Worm (Caenorhabditis elegans) whole organism, L1 larva: Measurements from ENCODE around the gene F10C1.1.

Source experiments
- C16A3.4 ChIP-seq: fragments of 150-350 bp; optimal IDR thresholded peaks from 2 replicates; lab custom pipeline; 2014; ENCODE audit warnings: missing biosample characterization, missing genetic modification characterization
- C34B4.2 ChIP-seq: sonication (generic microtip); optimal IDR thresholded peaks from 2 replicates; lab custom pipeline; 2017; ENCODE audit warnings: mild to moderate bottlenecking, missing genetic modification characterization, missing compliant biosample characterization
- blmp-1 ChIP-seq: fragments of 150-350 bp; optimal IDR thresholded peaks from 2 replicates; lab custom pipeline; 2014; ENCODE audit warnings: missing biosample characterization, missing genetic modification characterization
- ceh-63 ChIP-seq: fragments of 200-800 bp; sonication (Bioruptor generic); optimal IDR thresholded peaks from 2 replicates; lab custom pipeline; 2018; ENCODE audit warnings: mild to moderate bottlenecking, missing genetic modification characterization, missing compliant biosample characterization
- ceh-8 ChIP-seq: fragments of 200-800 bp; sonication (Bioruptor generic); optimal IDR thresholded peaks from 2 replicates; lab custom pipeline; 2018; ENCODE audit warnings: mild to moderate bottlenecking, missing genetic modification characterization, moderate library complexity, missing compliant biosample characterization
- ces-1 ChIP-seq: fragments of 150-350 bp; optimal IDR thresholded peaks from 2 replicates; lab custom pipeline; 2014; ENCODE audit warnings: missing biosample characterization, missing genetic modification reagents, missing genetic modification characterization
- egl-13 ChIP-seq: sonication (generic microtip); optimal IDR thresholded peaks from 2 replicates; lab custom pipeline; 2016; ENCODE audit warnings: missing genotype, missing genetic modification reagents, missing genetic modification characterization, missing compliant biosample characterization
- egl-27 ChIP-seq, 2 experiments: fragments of 150-350 bp in 1 of 2; sonication (generic microtip); optimal IDR thresholded peaks; 3 replicates each; lab custom pipeline; 2017 to 2018; ENCODE audit warnings: missing biosample characterization in 2 of 2, missing genetic modification characterization in 2 of 2, missing genetic modification reagents in 2 of 2
- elt-2 ChIP-seq: sonication (generic microtip); optimal IDR thresholded peaks from 2 replicates; lab custom pipeline; 2016; ENCODE audit warnings: missing genetic modification characterization, mild to moderate bottlenecking, inconsistent platforms, missing compliant biosample characterization, missing genetic modification reagents
- ets-5 ChIP-seq: fragments of 200-800 bp; sonication (Bioruptor generic); IDR thresholded peaks from 2 replicates; pipeline ENCODE4 v1.3.6; 2022; ENCODE audit warnings: missing genetic modification characterization, missing compliant biosample characterization
- fkh-4 ChIP-seq: sonication (generic microtip); optimal IDR thresholded peaks from 2 replicates; lab custom pipeline; 2016; ENCODE audit warnings: missing compliant biosample characterization, missing genetic modification characterization, borderline replicate concordance
- grh-1 ChIP-seq: fragments of 200-800 bp; sonication (Bioruptor generic); IDR thresholded peaks from 2 replicates; pipeline ENCODE4 v1.3.6; 2022; ENCODE audit warnings: missing genetic modification reagents, missing genetic modification characterization, missing compliant biosample characterization
- hpl-2 ChIP-seq: fragments of 150-350 bp; optimal IDR thresholded peaks from 2 replicates; lab custom pipeline; 2014; ENCODE audit warnings: missing biosample characterization, missing genetic modification reagents, missing genetic modification characterization
- irx-1 ChIP-seq: sonication (generic microtip); optimal IDR thresholded peaks from 2 replicates; lab custom pipeline; 2016; ENCODE audit warnings: missing genetic modification characterization, missing compliant biosample characterization
- isw-1 ChIP-seq: fragments of 200-800 bp; sonication (Bioruptor generic); IDR thresholded peaks from 2 replicates; pipeline ENCODE4 v1.3.6; 2022; ENCODE audit warnings: missing genetic modification characterization, missing compliant biosample characterization
- jun-1 ChIP-seq: fragments of 150-350 bp; optimal IDR thresholded peaks from 2 replicates; lab custom pipeline; 2014; ENCODE audit warnings: missing biosample characterization, missing genetic modification reagents, missing genetic modification characterization
- lin-13 ChIP-seq: fragments of 150-350 bp; optimal IDR thresholded peaks from 2 replicates; lab custom pipeline; 2014; ENCODE audit warnings: missing biosample characterization, missing genetic modification reagents, missing genetic modification characterization
- lin-14 ChIP-seq: fragments of 200-800 bp; sonication (Bioruptor generic); optimal IDR thresholded peaks from 2 replicates; lab custom pipeline; 2018; ENCODE audit warnings: mild to moderate bottlenecking, missing genetic modification characterization, moderate library complexity, missing compliant biosample characterization
- lin-35 ChIP-seq, 2 experiments: fragments of 150-350 bp; optimal IDR thresholded peaks; 2 replicates each; lab custom pipeline; 2014; ENCODE audit warnings: missing biosample characterization in 2 of 2, missing genetic modification characterization in 2 of 2, missing genetic modification reagents in 2 of 2
- lir-3 ChIP-seq: sonication (generic microtip); optimal IDR thresholded peaks from 2 replicates; lab custom pipeline; 2016; ENCODE audit warnings: mild to moderate bottlenecking, missing genetic modification characterization, moderate library complexity, missing compliant biosample characterization; ENCODE audit not compliant: poor library complexity
- lsy-2 ChIP-seq, 2 experiments: fragments of 150-350 bp; optimal IDR thresholded peaks; 2 replicates each; lab custom pipeline; 2014; ENCODE audit warnings: missing biosample characterization in 2 of 2, missing genetic modification characterization in 2 of 2
- mab-9 ChIP-seq: fragments of 200-800 bp; sonication (Bioruptor generic); IDR thresholded peaks from 2 replicates; pipeline ENCODE4 v1.3.6; 2022; ENCODE audit warnings: missing genetic modification reagents, missing genetic modification characterization, missing compliant biosample characterization
- mef-2 ChIP-seq: fragments of 150-350 bp; optimal IDR thresholded peaks from 2 replicates; lab custom pipeline; 2014; ENCODE audit warnings: missing biosample characterization, missing genetic modification characterization
- mep-1 ChIP-seq: fragments of 150-350 bp; optimal IDR thresholded peaks from 2 replicates; lab custom pipeline; 2014; ENCODE audit warnings: missing biosample characterization, missing genetic modification characterization
- nhr-20 ChIP-seq: sonication (generic microtip); optimal IDR thresholded peaks from 2 replicates; lab custom pipeline; 2016; ENCODE audit warnings: mild to moderate bottlenecking, missing genetic modification characterization, missing compliant biosample characterization
- nhr-28 ChIP-seq: fragments of 150-350 bp; optimal IDR thresholded peaks from 2 replicates; lab custom pipeline; 2014; ENCODE audit warnings: missing biosample characterization, missing genetic modification characterization
- nhr-71 ChIP-seq: sonication (generic microtip); optimal IDR thresholded peaks from 2 replicates; lab custom pipeline; 2016; ENCODE audit warnings: mild to moderate bottlenecking, missing genetic modification characterization, moderate library complexity, missing compliant biosample characterization
- nhr-77 ChIP-seq: fragments of 150-350 bp; optimal IDR thresholded peaks from 2 replicates; lab custom pipeline; 2014; ENCODE audit warnings: missing biosample characterization, missing genetic modification characterization
- nhr-85 ChIP-seq: sonication (generic microtip); peaks from one replicate; lab custom pipeline; 2016; ENCODE audit warnings: missing genetic modification characterization, inconsistent platforms, missing compliant biosample characterization
- nhr-90 ChIP-seq: sonication (generic microtip); optimal IDR thresholded peaks from 2 replicates; lab custom pipeline; 2016; ENCODE audit warnings: mild to moderate bottlenecking, missing genetic modification characterization, missing compliant biosample characterization; ENCODE audit not compliant: poor library complexity
- pqm-1 ChIP-seq: sonication (generic microtip); optimal IDR thresholded peaks from 3 replicates; lab custom pipeline; 2017; ENCODE audit warnings: missing biosample characterization, missing genetic modification characterization
- snu-23 ChIP-seq: sonication (generic microtip); optimal IDR thresholded peaks from 2 replicates; lab custom pipeline; 2016; ENCODE audit warnings: missing genetic modification characterization, missing compliant biosample characterization
- sptf-1 ChIP-seq: fragments of 150-350 bp; optimal IDR thresholded peaks from 2 replicates; lab custom pipeline; 2014; ENCODE audit warnings: missing biosample characterization, missing genetic modification characterization
- swsn-7 ChIP-seq: sonication (generic microtip); optimal IDR thresholded peaks from 2 replicates; lab custom pipeline; 2016; ENCODE audit warnings: missing genetic modification characterization, missing compliant biosample characterization
- tbx-2 ChIP-seq: sonication (generic microtip); optimal IDR thresholded peaks from 2 replicates; lab custom pipeline; 2016; ENCODE audit warnings: missing genetic modification characterization, missing compliant biosample characterization
- tlp-1 ChIP-seq: fragments of 150-350 bp; optimal IDR thresholded peaks from 2 replicates; lab custom pipeline; 2014; ENCODE audit warnings: missing biosample characterization, missing genetic modification characterization
- unc-62 ChIP-seq: fragments of 150-350 bp; optimal IDR thresholded peaks from 2 replicates; lab custom pipeline; 2014; ENCODE audit warnings: missing biosample characterization, missing genetic modification reagents, missing genetic modification characterization
- unc-98 ChIP-seq: fragments of 200-800 bp; sonication (Bioruptor generic); IDR thresholded peaks from 2 replicates; pipeline ENCODE4 v1.3.6; 2022; ENCODE audit warnings: missing genetic modification characterization, missing compliant biosample characterization
- vab-15 ChIP-seq: sonication (generic microtip); optimal IDR thresholded peaks from 2 replicates; lab custom pipeline; 2017; ENCODE audit warnings: missing genotype, mild to moderate bottlenecking, missing genetic modification characterization, missing compliant biosample characterization
- zag-1 ChIP-seq: fragments of 150-350 bp; optimal IDR thresholded peaks from 2 replicates; lab custom pipeline; 2014; ENCODE audit warnings: missing biosample characterization, missing genetic modification characterization
- zip-4 ChIP-seq: fragments of 200-800 bp; sonication (Bioruptor generic); optimal IDR thresholded peaks from 2 replicates; lab custom pipeline; 2018; ENCODE audit warnings: mild to moderate bottlenecking, missing genetic modification characterization, moderate library complexity, missing compliant biosample characterization
- ztf-11 ChIP-seq, 2 experiments: sonication (generic microtip); optimal IDR thresholded peaks; 2 replicates each; lab custom pipeline; 2016 to 2017; ENCODE audit warnings: missing genetic modification characterization in 2 of 2, missing biosample characterization in 1 of 2, missing compliant biosample characterization in 1 of 2

Gene F10C1.1

DNA sequence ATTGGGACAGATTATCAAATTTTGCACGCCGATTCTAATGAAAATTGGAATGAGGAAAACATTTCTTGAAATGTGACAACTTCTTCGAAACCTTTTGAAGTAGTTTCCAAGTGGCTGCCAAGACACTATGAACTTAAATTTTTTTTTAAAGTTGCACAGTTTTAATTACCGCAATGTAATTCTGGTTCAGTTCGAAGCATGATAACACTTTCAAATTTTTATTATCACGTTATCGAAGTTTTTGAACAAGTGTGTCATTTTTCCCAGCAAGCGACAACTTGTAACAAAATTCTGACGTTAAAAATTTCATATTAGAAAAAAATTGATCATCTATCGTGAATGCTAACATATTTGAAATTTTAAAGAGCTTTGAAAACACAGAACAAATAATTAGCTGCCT, 31.3 kb upstream of the F10C1.1 start:
- TF ChIP-seq tlp-1 (tag; lab: Kevin White, UChicago) (no peak), C16A3.4 (tag; lab: Kevin White, UChicago) (no peak), tbx-2 (tag; lab: Kevin White, UChicago) (no peak), jun-1 (no peak), ztf-11 (tag; optimal IDR thresholded peaks at IDR 0.05; lab: Kevin White, UChicago) (no peak), hpl-2 (GFP tag; lab: Kevin White, UChicago) (no peak), ceh-63 (GFP tag; lab: Kevin White, UChicago) (no peak), lin-13 (GFP tag; lab: Kevin White, UChicago) (no peak), grh-1 (GFP tag; lab: Robert Waterston, UW) (no peak), sptf-1 (tag; lab: Kevin White, UChicago) (no peak), ceh-8 (no peak), mep-1 (no peak), lin-35 (GFP tag; optimal IDR thresholded peaks at IDR 0.05; lab: Kevin White, UChicago) (no peak), nhr-77 (no peak)

DNA sequence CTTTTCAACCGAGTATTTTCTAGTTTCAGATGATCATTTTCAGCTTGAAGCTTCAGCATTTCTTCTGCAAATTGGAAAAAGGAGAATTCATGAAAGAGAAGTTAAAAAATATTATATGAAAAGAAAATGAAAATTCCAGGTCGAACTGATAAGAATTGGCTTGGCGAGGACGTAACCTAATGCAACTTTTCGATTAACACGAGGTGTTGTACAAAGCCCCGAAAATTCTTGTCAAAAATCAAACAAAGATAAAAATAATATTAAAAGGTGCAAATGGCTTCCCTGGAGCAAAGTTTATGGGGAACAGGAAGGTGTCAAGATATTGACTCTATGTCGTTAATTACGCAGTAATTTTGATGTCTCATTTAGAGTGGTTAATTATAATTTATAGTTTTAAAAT, 29.7 kb upstream of the F10C1.1 start:
- peak; percentile 91 for TF ChIP-seq elt-2 (tag; lab: Kevin White, UChicago)
- no peak for TF ChIP-seq unc-98 (GFP tag; lab: Robert Waterston, UW)
- TF ChIP-seq lin-13 (GFP tag; lab: Kevin White, UChicago) = no peak
- TF ChIP-seq tbx-2 (tag; lab: Kevin White, UChicago) = no peak

DNA sequence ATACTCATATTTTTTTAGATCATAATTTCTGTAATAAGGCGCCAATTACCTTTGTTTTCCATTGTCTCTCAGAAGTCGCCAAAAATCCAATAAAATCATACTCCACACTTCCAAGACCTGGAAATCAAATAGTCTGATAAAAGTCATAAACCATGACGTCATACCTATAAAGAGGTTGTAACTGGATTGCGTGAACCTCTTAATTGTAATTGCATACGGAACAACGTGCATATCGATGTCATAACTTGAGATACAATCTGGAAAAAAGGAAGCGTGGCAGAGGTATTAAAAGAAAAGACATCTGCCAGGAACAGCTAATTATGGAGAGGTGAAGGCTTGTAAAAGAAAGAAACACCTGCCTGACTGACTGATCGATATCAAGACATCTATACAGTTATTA, 28.9 kb upstream of the F10C1.1 start, which contains the start of gene F10C1.9:
Gene F10C1.9 (minus strand): TSS at position 197 of the 400 bp plus-strand sequence.
- TF ChIP-seq elt-2 (tag; lab: Kevin White, UChicago) (peak; percentile 0), lin-14 (no peak)

DNA sequence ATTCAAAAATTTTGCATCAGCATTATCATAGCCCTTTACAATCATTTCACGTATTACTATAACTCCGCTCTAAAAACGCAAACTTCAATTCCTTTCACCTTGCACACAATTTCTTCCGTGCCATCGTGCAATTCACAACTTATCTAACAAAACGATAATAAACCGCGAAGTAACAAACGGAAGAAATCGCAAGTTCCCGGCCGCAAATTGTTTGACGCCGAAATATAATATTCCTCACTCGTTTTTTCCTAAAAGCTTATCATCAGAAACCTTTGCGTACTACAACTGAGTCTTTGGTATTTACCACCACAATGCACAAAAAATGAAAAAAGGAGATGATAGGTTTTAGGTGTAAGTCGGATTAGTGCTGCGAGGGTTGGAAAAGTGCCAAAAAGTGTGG, 26.7 kb upstream of the F10C1.1 start:
- peak; percentile 0 for TF ChIP-seq jun-1
- peak; percentile 96 for TF ChIP-seq elt-2 (tag; lab: Kevin White, UChicago)
- no peak for TF ChIP-seq swsn-7 (tag; lab: Kevin White, UChicago)
- peak in 1 of 2 experiments; percentile 24 for TF ChIP-seq lin-35 (GFP tag; optimal IDR thresholded peaks at IDR 0.05; lab: Kevin White, UChicago)

DNA sequence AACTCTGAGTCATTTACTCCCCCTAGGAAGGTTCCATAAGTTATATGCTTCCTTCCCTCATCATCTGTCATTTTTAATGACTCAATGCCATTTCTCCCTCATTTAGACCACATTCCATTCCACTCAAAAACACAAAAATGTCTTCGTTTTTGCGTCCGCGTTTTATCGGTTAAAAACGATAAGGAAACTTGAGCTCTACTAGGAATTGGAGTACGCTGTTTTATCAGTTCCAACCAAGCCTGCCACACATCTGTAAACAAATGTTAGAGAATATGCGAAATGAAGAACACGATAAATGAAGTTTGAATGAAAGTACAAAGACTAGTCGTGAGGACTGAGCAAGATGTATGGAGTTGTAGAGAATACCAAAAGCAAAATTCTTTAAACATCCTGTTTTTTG, 25.6 kb upstream of the F10C1.1 start:
- TF ChIP-seq lir-3 (tag; lab: Kevin White, UChicago) = no peak
- no peak for TF ChIP-seq C34B4.2 (tag; lab: Kevin White, UChicago)
- TF ChIP-seq nhr-90 (tag; lab: Kevin White, UChicago) = no peak
- no peak for TF ChIP-seq C16A3.4 (tag; lab: Kevin White, UChicago)
- TF ChIP-seq egl-27 (tag; optimal IDR thresholded peaks at IDR 0.05; lab: Kevin White, UChicago) = no peak
- TF ChIP-seq sptf-1 (tag; lab: Kevin White, UChicago) = no peak
- no peak for TF ChIP-seq irx-1
- TF ChIP-seq nhr-28 (tag; lab: Kevin White, UChicago) = no peak
- no peak for TF ChIP-seq egl-13
- TF ChIP-seq pqm-1 (tag; lab: Kevin White, UChicago) = peak; percentile 90
- no peak for TF ChIP-seq swsn-7 (tag; lab: Kevin White, UChicago)
- no peak for TF ChIP-seq vab-15
- TF ChIP-seq fkh-4 (tag; lab: Kevin White, UChicago) = no peak
- TF ChIP-seq nhr-20 (tag; lab: Kevin White, UChicago) = peak; percentile 3
- peak; percentile 47 for TF ChIP-seq jun-1
- TF ChIP-seq nhr-71 (tag; lab: Kevin White, UChicago) = peak; percentile 4
- no peak for TF ChIP-seq grh-1 (GFP tag; lab: Robert Waterston, UW)
- TF ChIP-seq blmp-1 = no peak
- TF ChIP-seq zag-1 (tag; lab: Kevin White, UChicago) = no peak
- peak in 1 of 2 experiments; percentile 12 for TF ChIP-seq lin-35 (GFP tag; optimal IDR thresholded peaks at IDR 0.05; lab: Kevin White, UChicago)
- peak; percentile 24 for TF ChIP-seq lin-14
- TF ChIP-seq hpl-2 (GFP tag; lab: Kevin White, UChicago) = no peak
- no peak for TF ChIP-seq mef-2
- TF ChIP-seq tbx-2 (tag; lab: Kevin White, UChicago) = no peak
- TF ChIP-seq isw-1 (GFP tag; lab: Robert Waterston, UW) = no peak
- TF ChIP-seq ets-5 = no peak
- TF ChIP-seq lsy-2 (tag; optimal IDR thresholded peaks at IDR 0.05; lab: Kevin White, UChicago) = no peak
- TF ChIP-seq tlp-1 (tag; lab: Kevin White, UChicago) = peak; percentile 65
- TF ChIP-seq nhr-85 (tag; lab: Kevin White, UChicago) = no peak
- TF ChIP-seq elt-2 (tag; lab: Kevin White, UChicago) = peak; percentile 99
- TF ChIP-seq ces-1 (GFP tag; lab: Kevin White, UChicago) = no peak
- no peak for TF ChIP-seq unc-62 (GFP tag; lab: Kevin White, UChicago)
- TF ChIP-seq mab-9 (GFP tag; lab: Robert Waterston, UW) = no peak
- no peak for TF ChIP-seq snu-23 (GFP tag; lab: Kevin White, UChicago)
- no peak for TF ChIP-seq zip-4 (GFP tag; lab: Kevin White, UChicago)
